Worm (Caenorhabditis elegans) whole organism, L4 larva: ENCODE data around the gene clec-255.

Source experiments
- F44E2.7 ChIP-seq: fragments of 200-800 bp; sonication (Bioruptor generic); IDR thresholded peaks from 2 replicates; pipeline ENCODE4 v2.1.2; 2022; ENCODE audit warnings: missing genetic modification characterization, missing compliant biosample characterization
- aha-1 ChIP-seq: fragments of 150-350 bp; peaks from one replicate; lab custom pipeline; 2014; ENCODE audit warnings: missing biosample characterization, missing genetic modification characterization
- attf-4 ChIP-seq: sonication (generic microtip); optimal IDR thresholded peaks from 3 replicates; lab custom pipeline; 2017; ENCODE audit warnings: missing biosample characterization, missing genetic modification characterization
- ceh-28 ChIP-seq: fragments of 150-350 bp; optimal IDR thresholded peaks from 2 replicates; lab custom pipeline; 2014; ENCODE audit warnings: missing biosample characterization, missing genetic modification reagents, missing genetic modification characterization
- ceh-44 ChIP-seq: fragments of 200-800 bp; sonication (Bioruptor generic); IDR thresholded peaks from 2 replicates; pipeline ENCODE4 v1.3.6; 2022; ENCODE audit warnings: missing genetic modification reagents, missing genetic modification characterization, missing compliant biosample characterization
- ceh-62 ChIP-seq: sonication (generic microtip); optimal IDR thresholded peaks from 2 replicates; lab custom pipeline; 2017; ENCODE audit warnings: missing biosample characterization, missing genetic modification characterization
- daf-16 ChIP-seq, 3 experiments: sonication (generic microtip); optimal IDR thresholded peaks; 2 replicates each; lab custom pipeline; 2016 to 2017; ENCODE audit warnings: missing genetic modification characterization in 3 of 3, missing genetic modification reagents in 3 of 3, mild to moderate bottlenecking in 2 of 3, missing compliant biosample characterization in 2 of 3, missing biosample characterization in 1 of 3, moderate library complexity in 1 of 3
- daf-8 ChIP-seq: fragments of 200-800 bp; sonication (Bioruptor generic); IDR thresholded peaks from 2 replicates; pipeline ENCODE4 v1.3.6; 2022; ENCODE audit warnings: missing genetic modification characterization, missing compliant biosample characterization
- dmd-6 ChIP-seq: fragments of 200-800 bp; sonication (Bioruptor generic); IDR thresholded peaks from 2 replicates; pipeline ENCODE4 v1.3.6; 2022; ENCODE audit warnings: missing genetic modification reagents, missing genetic modification characterization, missing compliant biosample characterization
- egl-27 ChIP-seq: sonication (generic microtip); optimal IDR thresholded peaks from 3 replicates; lab custom pipeline; 2017; ENCODE audit warnings: missing biosample characterization, missing genetic modification reagents, missing genetic modification characterization
- egl-43 ChIP-seq: fragments of 200-800 bp; sonication (Bioruptor generic); IDR thresholded peaks from 2 replicates; pipeline ENCODE4 v1.3.6; 2022; ENCODE audit warnings: missing genetic modification reagents, missing genetic modification characterization, missing compliant biosample characterization
- hif-1 ChIP-seq, 2 experiments: sonication (generic microtip); optimal IDR thresholded peaks; 2 replicates each; lab custom pipeline; 2016 to 2017; ENCODE audit warnings: missing compliant biosample characterization in 2 of 2, missing genetic modification characterization in 2 of 2, missing genetic modification reagents in 2 of 2, missing genotype in 2 of 2, mild to moderate bottlenecking in 1 of 2
- hlh-11 ChIP-seq: fragments of 200-800 bp; sonication (Bioruptor generic); optimal IDR thresholded peaks from 2 replicates; lab custom pipeline; 2018; ENCODE audit warnings: mild to moderate bottlenecking, missing genetic modification characterization, missing compliant biosample characterization
- hlh-30 ChIP-seq: sonication (generic microtip); optimal IDR thresholded peaks from 2 replicates; lab custom pipeline; 2017; ENCODE audit warnings: antibody characterized with exemption, mild to moderate bottlenecking, missing genetic modification characterization, missing compliant biosample characterization; ENCODE audit not compliant: insufficient read depth
- hmg-1.1 ChIP-seq: fragments of 200-800 bp; sonication (Bioruptor generic); IDR thresholded peaks from 2 replicates; pipeline ENCODE4 v1.3.6; 2022; ENCODE audit warnings: missing genetic modification reagents, missing genetic modification characterization, missing compliant biosample characterization
- jun-1 ChIP-seq: fragments of 150-350 bp; optimal IDR thresholded peaks from 2 replicates; lab custom pipeline; 2014; ENCODE audit warnings: missing biosample characterization, missing genetic modification reagents, missing genetic modification characterization
- lim-7 ChIP-seq: fragments of 200-800 bp; sonication (Bioruptor generic); IDR thresholded peaks from 2 replicates; pipeline ENCODE4 v1.3.6; 2022; ENCODE audit warnings: missing genetic modification characterization, missing compliant biosample characterization
- lin-29 ChIP-seq: fragments of 200-800 bp; sonication (Bioruptor generic); IDR thresholded peaks from 2 replicates; pipeline ENCODE4 v1.3.6; 2022; ENCODE audit warnings: missing genetic modification reagents, missing genetic modification characterization, missing compliant biosample characterization
- lin-38 ChIP-seq: fragments of 200-800 bp; sonication (Bioruptor generic); IDR thresholded peaks from 2 replicates; pipeline ENCODE4 v1.3.6; 2022; ENCODE audit warnings: missing genetic modification reagents, missing genetic modification characterization, missing compliant biosample characterization
- lin-39 ChIP-seq: fragments of 150-350 bp; optimal IDR thresholded peaks from 2 replicates; lab custom pipeline; 2014; ENCODE audit warnings: missing biosample characterization, missing genetic modification reagents, missing genetic modification characterization
- lsy-2 ChIP-seq, 2 experiments: fragments of 150-350 bp in 1 of 2; sonication (generic microtip) in 1 of 2; optimal IDR thresholded peaks; 2 replicates each; lab custom pipeline; 2014 to 2017; ENCODE audit warnings: missing biosample characterization in 2 of 2, missing genetic modification characterization in 2 of 2
- mep-1 ChIP-seq: fragments of 150-350 bp; sonication (generic microtip); optimal IDR thresholded peaks from 3 replicates; lab custom pipeline; 2014; ENCODE audit warnings: missing biosample characterization, missing genetic modification characterization
- mxl-2 ChIP-seq: fragments of 200-800 bp; sonication (Bioruptor generic); conservative IDR thresholded peaks from 2 replicates; pipeline ENCODE4 v1.3.6; 2022; ENCODE audit warnings: missing genetic modification reagents, missing genetic modification characterization, missing compliant biosample characterization
- mxl-3 ChIP-seq: fragments of 200-800 bp; sonication (Bioruptor generic); optimal IDR thresholded peaks from 2 replicates; lab custom pipeline; 2018; ENCODE audit warnings: mild to moderate bottlenecking, missing genetic modification characterization, missing compliant biosample characterization
- nhr-11 ChIP-seq: fragments of 150-350 bp; optimal IDR thresholded peaks from 2 replicates; lab custom pipeline; 2014; ENCODE audit warnings: missing biosample characterization, missing genetic modification characterization
- nhr-25 ChIP-seq: sonication (generic microtip); optimal IDR thresholded peaks from 2 replicates; lab custom pipeline; 2017; ENCODE audit warnings: missing genetic modification characterization, mild to moderate bottlenecking, missing compliant biosample characterization, antibody characterized with exemption, moderate library complexity, borderline replicate concordance; ENCODE audit not compliant: insufficient read depth
- nhr-6 ChIP-seq: fragments of 150-350 bp; optimal IDR thresholded peaks from 2 replicates; lab custom pipeline; 2014; ENCODE audit warnings: missing biosample characterization, missing genetic modification characterization
- saeg-2 ChIP-seq: fragments of 200-800 bp; sonication (Bioruptor generic); IDR thresholded peaks from 2 replicates; pipeline ENCODE4 v1.3.6; 2022; ENCODE audit warnings: missing genetic modification reagents, missing genetic modification characterization, missing compliant biosample characterization
- set-16 ChIP-seq: fragments of 200-800 bp; sonication (Bioruptor generic); IDR thresholded peaks from 2 replicates; pipeline ENCODE4 v1.3.6; 2022; ENCODE audit warnings: missing genetic modification reagents, missing genetic modification characterization, missing compliant biosample characterization
- spr-1 ChIP-seq: sonication (generic microtip); optimal IDR thresholded peaks from 2 replicates; lab custom pipeline; 2016; ENCODE audit warnings: mild to moderate bottlenecking, missing genetic modification characterization, missing compliant biosample characterization
- tag-97 ChIP-seq: fragments of 200-800 bp; sonication (Bioruptor generic); IDR thresholded peaks from 2 replicates; pipeline ENCODE4 v1.3.6; 2022; ENCODE audit warnings: missing genetic modification characterization, missing compliant biosample characterization
- unc-62 ChIP-seq, 3 experiments: fragments of 150-350 bp in 1 of 3; sonication (generic microtip); optimal IDR thresholded peaks in 2 of 3; peaks in 1 of 3; 1 replicate in 1 of 3; 2 replicates in 2 of 3; lab custom pipeline; 2014 to 2017; ENCODE audit warnings: missing biosample characterization in 3 of 3, missing genetic modification characterization in 3 of 3, missing genetic modification reagents in 3 of 3, missing genotype in 1 of 3
- zag-1 ChIP-seq: fragments of 150-350 bp; optimal IDR thresholded peaks from 2 replicates; lab custom pipeline; 2014; ENCODE audit warnings: missing biosample characterization, missing genetic modification characterization
- zip-2 ChIP-seq: fragments of 150-350 bp; optimal IDR thresholded peaks from 2 replicates; lab custom pipeline; 2014; ENCODE audit warnings: missing biosample characterization, missing genetic modification characterization
- ztf-11 ChIP-seq: fragments of 150-350 bp; optimal IDR thresholded peaks from 2 replicates; lab custom pipeline; 2014; ENCODE audit warnings: missing biosample characterization, missing genetic modification characterization
- ztf-7 ChIP-seq: fragments of 150-350 bp; optimal IDR thresholded peaks from 2 replicates; lab custom pipeline; 2014; ENCODE audit warnings: missing biosample characterization, missing genetic modification characterization

Gene clec-255

ce11 chrV:18800811-18801210 lies 30.3 kb upstream of the clec-255 start, which contains the start of gene nhr-170:
Gene nhr-170, minus strand, starts transcription at chrV:18800826.
- TF ChIP-seq lin-38 (GFP tag; lab: Robert Waterston, UW) (no peak), zag-1 (no peak), egl-43 (GFP tag; lab: Robert Waterston, UW) (no peak), F44E2.7 (no peak), egl-27 (tag; lab: Kevin White, UChicago) (no peak), mxl-2 (GFP tag; lab: Robert Waterston, UW) (no peak), ceh-62 (tag; lab: Kevin White, UChicago) (no peak), spr-1 (tag; lab: Kevin White, UChicago) (no peak), ceh-28 (no peak), nhr-25 (no peak), mxl-3 (no peak), mep-1 (no peak), lin-39 (no peak), hmg-1.1 (GFP tag; lab: Robert Waterston, UW) (no peak), lim-7 (GFP tag; lab: Robert Waterston, UW) (no peak), saeg-2 (no peak), hif-1 (tag; optimal IDR thresholded peaks at IDR 0.05; lab: Kevin White, UChicago) (no peak), tag-97 (GFP tag; lab: Robert Waterston, UW) (no peak), hlh-30 (tag; lab: Kevin White, UChicago) (peak; percentile 50), aha-1 (tag; lab: Kevin White, UChicago) (peak; percentile 21), daf-16 (GFP tag; optimal IDR thresholded peaks at IDR 0.05; lab: Kevin White, UChicago) (no peak), daf-16 (tag; optimal IDR thresholded peaks at IDR 0.05; lab: Kevin White, UChicago) (peak; percentile 24), ceh-44 (GFP tag; lab: Robert Waterston, UW) (no peak), unc-62 (GFP tag; optimal IDR thresholded peaks at IDR 0.05 in 1 of 2; lab: Kevin White, UChicago) (no peak), unc-62 (tag; optimal IDR thresholded peaks at IDR 0.05; lab: Kevin White, UChicago) (no peak), daf-8 (GFP tag; lab: Robert Waterston, UW) (no peak)

ce11 chrV:18790658-18791057 lies 20.1 kb upstream of the clec-255 start, which contains the start of gene nhr-231:
Gene nhr-231, plus strand, starts transcription at chrV:18790958.
- TF ChIP-seq aha-1 (tag; lab: Kevin White, UChicago) (peak; percentile 4), attf-4 (tag; lab: Kevin White, UChicago) (no peak), set-16 (GFP tag; lab: Robert Waterston, UW) (no peak)

- TF ChIP-seq ztf-11 (tag; lab: Kevin White, UChicago), result no peak
- TF ChIP-seq nhr-11 (tag; lab: Kevin White, UChicago), result no peak
- no peak for TF ChIP-seq jun-1
- no peak for TF ChIP-seq mep-1
- no peak for TF ChIP-seq nhr-25
- TF ChIP-seq mxl-3, result no peak
- TF ChIP-seq hlh-11, result no peak
- no peak for TF ChIP-seq ztf-7 (tag; lab: Kevin White, UChicago)
- TF ChIP-seq nhr-6 (tag; lab: Kevin White, UChicago), result peak; percentile 62
- no peak for TF ChIP-seq mxl-2 (GFP tag; lab: Robert Waterston, UW)
- no peak for TF ChIP-seq hif-1 (tag; optimal IDR thresholded peaks at IDR 0.05; lab: Kevin White, UChicago)
- peak; percentile 39 for TF ChIP-seq dmd-6
- TF ChIP-seq zip-2 (tag; lab: Kevin White, UChicago), result peak; percentile 73
- no peak for TF ChIP-seq lim-7 (GFP tag; lab: Robert Waterston, UW)
- TF ChIP-seq lsy-2 (tag; optimal IDR thresholded peaks at IDR 0.05; lab: Kevin White, UChicago), result no peak
- TF ChIP-seq ceh-44 (GFP tag; lab: Robert Waterston, UW), result no peak
- TF ChIP-seq lin-29, result no peak
- TF ChIP-seq daf-8 (GFP tag; lab: Robert Waterston, UW), result no peak
Observed at ce11 chrV:18787417-18787918, 16.9 kb upstream of the clec-255 start, which contains the start of gene Y17D7B.2. Gene Y17D7B.2, plus strand, starts transcription at chrV:18787739.
